Fruit fly (Drosophila melanogaster): Measurements from ENCODE around the gene ICA69.

dm6 chr3L:21122522-21122923, 8.7 kb upstream of the ICA69 start:
- TF ChIP-seq dsf (GFP tag; optimal IDR thresholded peaks at IDR 0.05; ENCODE audit: borderline replicate concordance) = no peak
- no peak for TF ChIP-seq Rel (GFP tag; optimal IDR thresholded peaks at IDR 0.05)
- no peak for TF ChIP-seq Rel (tag; optimal IDR thresholded peaks at IDR 0.05)
- TF ChIP-seq tai (GFP tag; optimal IDR thresholded peaks at IDR 0.05) = no peak
- TF ChIP-seq jim (GFP tag; optimal IDR thresholded peaks at IDR 0.05) = no peak
- TF ChIP-seq Myc (optimal IDR thresholded peaks at IDR 0.05) = no peak
- no peak for TF ChIP-seq sage (GFP tag; optimal IDR thresholded peaks at IDR 0.05)
- no peak for TF ChIP-seq usp (GFP tag; optimal IDR thresholded peaks at IDR 0.05)
- TF ChIP-seq dmrt93B (GFP tag; optimal IDR thresholded peaks at IDR 0.05) = no peak
- TF ChIP-seq br (GFP tag; optimal IDR thresholded peaks at IDR 0.05) = no peak
- no peak for TF ChIP-seq lola (GFP tag; optimal IDR thresholded peaks at IDR 0.05)
- no peak for TF ChIP-seq CG32264 (GFP tag; optimal IDR thresholded peaks at IDR 0.05)
- TF ChIP-seq psq (GFP tag; optimal IDR thresholded peaks at IDR 0.05) = no peak
- no peak for TF ChIP-seq OdsH (GFP tag; optimal IDR thresholded peaks at IDR 0.05)
